Worm (Caenorhabditis elegans) whole organism, L2 larva: ENCODE results near the gene srlf-15.

Experiments used
- aly-2 ChIP-seq: fragments of 150-350 bp; optimal IDR thresholded peaks from 2 replicates; lab custom pipeline; 2014; ENCODE audit warnings: missing biosample characterization, missing genetic modification characterization
- blmp-1 ChIP-seq: sonication (generic microtip); optimal IDR thresholded peaks from 2 replicates; lab custom pipeline; 2017; ENCODE audit warnings: missing genetic modification characterization, mild to moderate bottlenecking, missing compliant biosample characterization, antibody characterized with exemption, moderate library complexity; ENCODE audit not compliant: insufficient read depth
- dmd-4 ChIP-seq: sonication (generic microtip); optimal IDR thresholded peaks from 2 replicates; lab custom pipeline; 2017; ENCODE audit warnings: missing biosample characterization, missing genetic modification characterization
- lin-13 ChIP-seq: fragments of 150-350 bp; optimal IDR thresholded peaks from 2 replicates; lab custom pipeline; 2014; ENCODE audit warnings: missing biosample characterization, missing genetic modification reagents, missing genetic modification characterization
- nhr-237 ChIP-seq: fragments of 150-350 bp; optimal IDR thresholded peaks from 2 replicates; lab custom pipeline; 2014; ENCODE audit warnings: missing biosample characterization, missing genetic modification characterization
- nhr-25 ChIP-seq: fragments of 150-350 bp; sonication (generic microtip); optimal IDR thresholded peaks from 3 replicates; lab custom pipeline; 2014; ENCODE audit warnings: missing biosample characterization, missing genetic modification characterization
- nhr-77 ChIP-seq: fragments of 150-350 bp; optimal IDR thresholded peaks from 2 replicates; lab custom pipeline; 2014; ENCODE audit warnings: missing biosample characterization, missing genetic modification characterization
- snpc-4 ChIP-seq: fragments of 150-350 bp; optimal IDR thresholded peaks from 2 replicates; lab custom pipeline; 2014; ENCODE audit warnings: missing biosample characterization, missing genetic modification characterization
- unc-39 ChIP-seq: fragments of 150-350 bp; optimal IDR thresholded peaks from 2 replicates; lab custom pipeline; 2014; ENCODE audit warnings: missing biosample characterization, missing genetic modification characterization
- zag-1 ChIP-seq: fragments of 150-350 bp; optimal IDR thresholded peaks from 2 replicates; lab custom pipeline; 2014; ENCODE audit warnings: missing biosample characterization, missing genetic modification characterization
- ztf-11 ChIP-seq: sonication (generic microtip); optimal IDR thresholded peaks from 2 replicates; lab custom pipeline; 2017; ENCODE audit warnings: missing biosample characterization, missing genetic modification characterization

DNA sequence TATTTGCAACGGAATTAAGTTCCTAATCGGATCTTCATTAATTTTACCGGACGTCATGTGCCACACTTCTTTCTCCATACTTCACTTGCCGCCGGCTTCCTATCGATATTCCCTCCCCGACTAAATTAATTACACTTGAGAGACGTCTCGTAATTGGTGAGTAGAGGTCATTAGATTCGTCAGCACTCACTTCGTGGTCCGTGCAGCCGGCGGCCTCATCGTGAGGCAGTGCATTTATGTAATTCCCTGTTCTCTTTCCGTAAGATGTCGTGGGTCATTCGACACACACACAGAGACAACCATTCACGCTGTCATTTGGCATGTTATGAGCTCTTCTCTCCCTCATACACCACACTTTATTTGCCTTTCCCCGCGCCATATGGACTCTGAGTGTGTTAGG lies 45.3 kb upstream of the srlf-15 start:
- TF ChIP-seq ztf-11 (no peak), nhr-77 (tag; lab: Kevin White, UChicago) (no peak), nhr-25 (tag; lab: Kevin White, UChicago) (no peak), nhr-237 (no peak), snpc-4 (tag; lab: Kevin White, UChicago) (no peak), unc-39 (tag; lab: Kevin White, UChicago) (no peak), aly-2 (no peak), blmp-1 (tag; lab: Kevin White, UChicago) (no peak), dmd-4 (no peak), lin-13 (GFP tag; lab: Kevin White, UChicago) (no peak), zag-1 (no peak)
